Worm (Caenorhabditis elegans): ENCODE results near the gene T12D8.9.

T12D8.9 gene

ce11 chrIII:13614206-13614605 lies 2.7 kb upstream of the T12D8.9 start:
- no peak for TF ChIP-seq hlh-1 (tag; optimal IDR thresholded peaks at IDR 0.05)
- TF ChIP-seq ham-2 (GFP tag; optimal IDR thresholded peaks at IDR 0.05): no peak
- TF ChIP-seq cnd-1 (tag; optimal IDR thresholded peaks at IDR 0.05): no peak
- TF ChIP-seq ceh-39 (tag; optimal IDR thresholded peaks at IDR 0.05): no peak
- TF ChIP-seq nhr-237 (tag; optimal IDR thresholded peaks at IDR 0.05): no peak
- TF ChIP-seq tbx-8 (GFP tag; optimal IDR thresholded peaks at IDR 0.05): no peak
- no peak for TF ChIP-seq lsy-2 (tag; optimal IDR thresholded peaks at IDR 0.05)
- TF ChIP-seq sptf-1 (tag; optimal IDR thresholded peaks at IDR 0.05): no peak
- no peak for TF ChIP-seq sem-2 (GFP tag; optimal IDR thresholded peaks at IDR 0.05)
- TF ChIP-seq pha-4 (tag; optimal IDR thresholded peaks at IDR 0.05): no peak
- TF ChIP-seq lin-32 (GFP tag; optimal IDR thresholded peaks at IDR 0.05): no peak
- TF ChIP-seq ceh-43 (GFP tag; optimal IDR thresholded peaks at IDR 0.05): no peak
- no peak for TF ChIP-seq ces-1 (GFP tag; optimal IDR thresholded peaks at IDR 0.05)
- no peak for TF ChIP-seq lin-13 (tag; optimal IDR thresholded peaks at IDR 0.05)
- TF ChIP-seq elt-3 (tag; optimal IDR thresholded peaks at IDR 0.05): no peak
- TF ChIP-seq snpc-4 (tag; optimal IDR thresholded peaks at IDR 0.05): no peak
- no peak for TF ChIP-seq blmp-1 (tag; optimal IDR thresholded peaks at IDR 0.05)
- no peak for TF ChIP-seq elt-1 (tag; optimal IDR thresholded peaks at IDR 0.05; ENCODE audit: borderline replicate concordance, insufficient read depth)
- no peak for TF ChIP-seq unc-120 (tag; optimal IDR thresholded peaks at IDR 0.05; ENCODE audit: poor library complexity, severe bottlenecking)

ce11 chrIII:13614751-13615150 lies 2.2 kb upstream of the T12D8.9 start:
- TF ChIP-seq sem-2 (GFP tag; optimal IDR thresholded peaks at IDR 0.05) (no peak), nhr-12 (tag; optimal IDR thresholded peaks at IDR 0.05) (no peak), ceh-43 (GFP tag; optimal IDR thresholded peaks at IDR 0.05) (no peak), ceh-83 (GFP tag; optimal IDR thresholded peaks at IDR 0.05) (no peak), unc-39 (tag; optimal IDR thresholded peaks at IDR 0.05) (no peak), mls-2 (tag; optimal IDR thresholded peaks at IDR 0.05) (no peak), pha-4 (tag; optimal IDR thresholded peaks at IDR 0.05) (no peak), lin-13 (tag; optimal IDR thresholded peaks at IDR 0.05) (no peak), hlh-1 (tag; optimal IDR thresholded peaks at IDR 0.05) (no peak), ceh-39 (tag; optimal IDR thresholded peaks at IDR 0.05) (no peak), blmp-1 (tag; optimal IDR thresholded peaks at IDR 0.05) (no peak)

ce11 chrIII:13615530-13615929 lies 1.4 kb upstream of the T12D8.9 start:
- no peak for TF ChIP-seq M03D4.4 (tag; optimal IDR thresholded peaks at IDR 0.05)

ce11 chrIII:13621012-13621411 lies 4.1 kb downstream of the T12D8.9 start:
- TF ChIP-seq ceh-39 (tag; optimal IDR thresholded peaks at IDR 0.05): no peak
- no peak for TF ChIP-seq nhr-12 (tag; optimal IDR thresholded peaks at IDR 0.05)
- TF ChIP-seq ces-1 (GFP tag; optimal IDR thresholded peaks at IDR 0.05): no peak
- no peak for TF ChIP-seq hlh-1 (tag; optimal IDR thresholded peaks at IDR 0.05)
- no peak for TF ChIP-seq M03D4.4 (tag; optimal IDR thresholded peaks at IDR 0.05)
- TF ChIP-seq lsy-2 (tag; optimal IDR thresholded peaks at IDR 0.05): no peak
- no peak for TF ChIP-seq nhr-237 (tag; optimal IDR thresholded peaks at IDR 0.05)
- no peak for TF ChIP-seq flh-1 (GFP tag; optimal IDR thresholded peaks at IDR 0.05)

- TF ChIP-seq lsy-2 (tag; optimal IDR thresholded peaks at IDR 0.05) (no peak), unc-62 (GFP tag; optimal IDR thresholded peaks at IDR 0.05) (no peak), unc-120 (tag; optimal IDR thresholded peaks at IDR 0.05; ENCODE audit: poor library complexity, severe bottlenecking) (no peak), sptf-1 (tag; optimal IDR thresholded peaks at IDR 0.05) (no peak), tbx-8 (GFP tag; optimal IDR thresholded peaks at IDR 0.05) (no peak), sem-2 (GFP tag; optimal IDR thresholded peaks at IDR 0.05) (no peak), bed-3 (GFP tag; optimal IDR thresholded peaks at IDR 0.05) (no peak), nhr-12 (tag; optimal IDR thresholded peaks at IDR 0.05) (no peak), blmp-1 (tag; optimal IDR thresholded peaks at IDR 0.05) (no peak), pha-4 (tag; optimal IDR thresholded peaks at IDR 0.05) (no peak), unc-39 (tag; optimal IDR thresholded peaks at IDR 0.05) (no peak), ces-1 (GFP tag; optimal IDR thresholded peaks at IDR 0.05) (no peak), ceh-83 (GFP tag; optimal IDR thresholded peaks at IDR 0.05) (no peak), snpc-4 (tag; optimal IDR thresholded peaks at IDR 0.05) (no peak), elt-1 (tag; optimal IDR thresholded peaks at IDR 0.05; ENCODE audit: borderline replicate concordance, insufficient read depth) (no peak), nhr-237 (tag; optimal IDR thresholded peaks at IDR 0.05) (no peak), flh-1 (GFP tag; optimal IDR thresholded peaks at IDR 0.05) (no peak)
These were observed 4.8 kb downstream of the T12D8.9 start for ce11 chrIII:13621717-13622116.

- TF ChIP-seq zip-8 (tag; optimal IDR thresholded peaks at IDR 0.05): no peak
- no peak for TF ChIP-seq ham-2 (GFP tag; optimal IDR thresholded peaks at IDR 0.05)
- peak; percentile 45 for TF ChIP-seq lsy-2 (tag; optimal IDR thresholded peaks at IDR 0.05)
- TF ChIP-seq cnd-1 (tag; optimal IDR thresholded peaks at IDR 0.05): no peak
- no peak for TF ChIP-seq blmp-1 (tag; optimal IDR thresholded peaks at IDR 0.05)
- TF ChIP-seq hlh-1 (tag; optimal IDR thresholded peaks at IDR 0.05): no peak
- no peak for TF ChIP-seq nhr-76 (tag; optimal IDR thresholded peaks at IDR 0.05)
- TF ChIP-seq sem-2 (GFP tag; optimal IDR thresholded peaks at IDR 0.05): no peak
- TF ChIP-seq lin-13 (tag; optimal IDR thresholded peaks at IDR 0.05): no peak
- TF ChIP-seq ceh-83 (GFP tag; optimal IDR thresholded peaks at IDR 0.05): no peak
- no peak for TF ChIP-seq unc-39 (tag; optimal IDR thresholded peaks at IDR 0.05)
- peak; percentile 23 for TF ChIP-seq nhr-237 (tag; optimal IDR thresholded peaks at IDR 0.05)
- TF ChIP-seq drap-1 (GFP tag; optimal IDR thresholded peaks at IDR 0.05): no peak
- no peak for TF ChIP-seq nhr-28 (tag; optimal IDR thresholded peaks at IDR 0.05)
- no peak for TF ChIP-seq sptf-1 (tag; optimal IDR thresholded peaks at IDR 0.05)
- TF ChIP-seq ces-1 (GFP tag; optimal IDR thresholded peaks at IDR 0.05): peak; percentile 40
- no peak for TF ChIP-seq bed-3 (GFP tag; optimal IDR thresholded peaks at IDR 0.05)
- TF ChIP-seq lin-32 (GFP tag; optimal IDR thresholded peaks at IDR 0.05): no peak
- no peak for TF ChIP-seq pha-4 (tag; optimal IDR thresholded peaks at IDR 0.05)
- no peak for TF ChIP-seq M03D4.4 (tag; optimal IDR thresholded peaks at IDR 0.05)
- TF ChIP-seq nhr-12 (tag; optimal IDR thresholded peaks at IDR 0.05): no peak
- no peak for TF ChIP-seq mls-2 (tag; optimal IDR thresholded peaks at IDR 0.05)
- TF ChIP-seq mep-1 (tag; optimal IDR thresholded peaks at IDR 0.05): peak; percentile 40
- peak; percentile 11 for TF ChIP-seq unc-120 (tag; optimal IDR thresholded peaks at IDR 0.05; ENCODE audit: poor library complexity, severe bottlenecking)
- no peak for TF ChIP-seq ceh-43 (GFP tag; optimal IDR thresholded peaks at IDR 0.05)
- TF ChIP-seq mab-5 (tag; optimal IDR thresholded peaks at IDR 0.05): no peak
- peak; percentile 17 for TF ChIP-seq unc-62 (GFP tag; optimal IDR thresholded peaks at IDR 0.05)
- no peak for TF ChIP-seq tbx-8 (GFP tag; optimal IDR thresholded peaks at IDR 0.05)
- no peak for TF ChIP-seq elt-3 (tag; optimal IDR thresholded peaks at IDR 0.05)
These were observed 5.4 kb downstream of the T12D8.9 start, which contains the start of gene hip-1 for ce11 chrIII:13622268-13622667. Gene hip-1 (minus strand): TSS chrIII:13622492.

Measured in whole organism, mixed stage, embryonic.